Fruit fly (Drosophila melanogaster): ENCODE results near the gene Mat89Ba.
A peak's percentile ranks its signal among the peaks of the same experiment; 100 is the strongest.

The Mat89Ba gene

dm6 chr3R:16223252-16224037 lies 48.8 kb downstream of the Mat89Ba start (continued):
- TF ChIP-seq eve (GFP tag; optimal IDR thresholded peaks at IDR 0.05) (no peak), CG17186 (GFP tag; optimal IDR thresholded peaks at IDR 0.05) (no peak), pho (GFP tag; optimal IDR thresholded peaks at IDR 0.05) (no peak), mirr (GFP tag; optimal IDR thresholded peaks at IDR 0.05) (peak; percentile 55), CG30403 (GFP tag; optimal IDR thresholded peaks at IDR 0.05) (peak; percentile 33), CG14014 (GFP tag; IDR thresholded peaks at IDR 0.05) (no peak; the same call in 1 of the 2 replicates), GATAe (GFP tag; conservative IDR thresholded peaks at IDR 0.05) (no peak), CG12769 (tag; optimal IDR thresholded peaks at IDR 0.05) (peak; percentile 30), esg (GFP tag; conservative IDR thresholded peaks at IDR 0.05) (no peak; the same call in 1 of the 2 replicates), fru (optimal IDR thresholded peaks at IDR 0.05) (no peak), br (optimal IDR thresholded peaks at IDR 0.05) (no peak), CG7271 (tag; optimal IDR thresholded peaks at IDR 0.05) (no peak), Scr (GFP tag; IDR thresholded peaks at IDR 0.05; ENCODE audit: partially characterized antibody) (no peak), eyg (GFP tag; optimal IDR thresholded peaks at IDR 0.05) (peak; percentile 3), Ptx1 (GFP tag; IDR thresholded peaks at IDR 0.05) (no peak), CG1024 (GFP tag; IDR thresholded peaks at IDR 0.05) (0 out of 2 replicates have a peak, but pooled peaks have one; percentile 3), Mes4 (GFP tag; optimal IDR thresholded peaks at IDR 0.05) (no peak), CG7745 (tag; optimal IDR thresholded peaks at IDR 0.05) (no peak), CG14441 (GFP tag; IDR thresholded peaks at IDR 0.05) (peak; percentile 15; the same call in 1 of the 2 replicates), lmd (GFP tag; IDR thresholded peaks at IDR 0.05) (no peak), Chrac-16 (GFP tag; optimal IDR thresholded peaks at IDR 0.05) (no peak), CG6854 (GFP tag; optimal IDR thresholded peaks at IDR 0.05) (no peak), CG5953 (GFP tag; IDR thresholded peaks at IDR 0.05) (no peak), maf-S (GFP tag; optimal IDR thresholded peaks at IDR 0.05) (no peak), peb (GFP tag; IDR thresholded peaks at IDR 0.05) (no peak), CG12155 (GFP tag; optimal IDR thresholded peaks at IDR 0.05) (peak; percentile 34), en (GFP tag; optimal IDR thresholded peaks at IDR 0.05) (no peak), cad (GFP tag; optimal IDR thresholded peaks at IDR 0.05) (no peak), gcm (GFP tag; optimal IDR thresholded peaks at IDR 0.05) (no peak), org-1 (GFP tag; optimal IDR thresholded peaks at IDR 0.05) (peak; percentile 39), CG4617 (GFP tag; optimal IDR thresholded peaks at IDR 0.05; ENCODE audit: borderline replicate concordance) (no peak), CG5245 (GFP tag; optimal IDR thresholded peaks at IDR 0.05) (no peak), lola (GFP tag; optimal IDR thresholded peaks at IDR 0.05) (no peak), CG8388 (GFP tag; optimal IDR thresholded peaks at IDR 0.05) (no peak), da (GFP tag; optimal IDR thresholded peaks at IDR 0.05) (no peak), oc (tag; optimal IDR thresholded peaks at IDR 0.05) (no peak), slbo (GFP tag; IDR thresholded peaks at IDR 0.05) (peak; percentile 48; the same call in 1 of the 2 replicates), h (optimal IDR thresholded peaks at IDR 0.05) (no peak), Xrp1 (GFP tag; IDR thresholded peaks at IDR 0.05) (peak; percentile 27; the same call in 1 of the 2 replicates), ind (GFP tag; optimal IDR thresholded peaks at IDR 0.05) (no peak), knrl (GFP tag; IDR thresholded peaks at IDR 0.05; ENCODE audit: partially characterized antibody) (no peak), Asciz (GFP tag; optimal IDR thresholded peaks at IDR 0.05) (peak; percentile 10), Fer3 (tag; optimal IDR thresholded peaks at IDR 0.05) (peak; percentile 16), CG17385 (GFP tag; optimal IDR thresholded peaks at IDR 0.05) (peak; percentile 30), ftz-f1 (GFP tag; optimal IDR thresholded peaks at IDR 0.05) (peak; percentile 44), Ssrp (tag; optimal IDR thresholded peaks at IDR 0.05) (peak; percentile 35), sens-2 (GFP tag; IDR thresholded peaks at IDR 0.05) (no peak; the same call in 1 of the 2 replicates), CG13296 (GFP tag; optimal IDR thresholded peaks at IDR 0.05) (peak; percentile 13), sr (GFP tag; IDR thresholded peaks at IDR 0.05) (0 out of 3 replicates have a peak, but pooled peaks have one; percentile 39), CG34422 (GFP tag; IDR thresholded peaks at IDR 0.05) (no peak), CG3065 (GFP tag; optimal IDR thresholded peaks at IDR 0.05) (no peak)
